Worm (Caenorhabditis elegans) whole organism, young adult: ENCODE data around the gene ndx-6.
A peak's percentile ranks its signal among the peaks of the same experiment; 100 is the strongest.

Source experiments
- B0336.3 ChIP-seq: fragments of 200-800 bp; sonication (Bioruptor generic); IDR thresholded peaks from 2 replicates; pipeline ENCODE4 v1.3.6; 2022; ENCODE audit warnings: missing genetic modification characterization, missing compliant biosample characterization
- C06A6.2 ChIP-seq: fragments of 200-800 bp; sonication (Bioruptor generic); conservative IDR thresholded peaks from 2 replicates; pipeline ENCODE4 v1.3.6; 2022; ENCODE audit warnings: missing genetic modification characterization, missing compliant biosample characterization
- F22D6.2 ChIP-seq: sonication (generic microtip); optimal IDR thresholded peaks from 2 replicates; lab custom pipeline; 2016; ENCODE audit warnings: mild to moderate bottlenecking, missing genetic modification characterization, missing compliant biosample characterization
- F23B12.7 ChIP-seq: sonication (generic microtip); optimal IDR thresholded peaks from 2 replicates; lab custom pipeline; 2017; ENCODE audit warnings: missing genetic modification characterization, mild to moderate bottlenecking, missing compliant biosample characterization, antibody characterized with exemption, moderate library complexity; ENCODE audit not compliant: insufficient read depth
- F55B11.4 ChIP-seq: sonication (generic microtip); optimal IDR thresholded peaks from 2 replicates; lab custom pipeline; 2016; ENCODE audit warnings: missing compliant biosample characterization, missing genetic modification characterization, borderline replicate concordance; ENCODE audit not compliant: insufficient read depth
- K11D2.4 ChIP-seq: fragments of 200-800 bp; sonication (Bioruptor generic); IDR thresholded peaks from 2 replicates; pipeline ENCODE4 v1.3.6; 2022; ENCODE audit warnings: missing genetic modification reagents, missing genetic modification characterization, missing compliant biosample characterization
- T07F8.4 ChIP-seq: sonication (generic microtip); optimal IDR thresholded peaks from 2 replicates; lab custom pipeline; 2016; ENCODE audit warnings: mild to moderate bottlenecking, missing genetic modification characterization, moderate library complexity, missing compliant biosample characterization
- T26A5.8 ChIP-seq: sonication (generic microtip); optimal IDR thresholded peaks from 2 replicates; lab custom pipeline; 2016; ENCODE audit warnings: missing genetic modification characterization, missing compliant biosample characterization
- Y53F4B.3 ChIP-seq: fragments of 200-800 bp; sonication (Bioruptor generic); IDR thresholded peaks from 2 replicates; pipeline ENCODE4 v1.3.6; 2022; ENCODE audit warnings: missing genetic modification reagents, missing genetic modification characterization, missing compliant biosample characterization
- Y56A3A.18 ChIP-seq: fragments of 200-800 bp; sonication (Bioruptor generic); IDR thresholded peaks from 2 replicates; pipeline ENCODE4 v1.3.6; 2022; ENCODE audit warnings: missing genetic modification reagents, missing genetic modification characterization, missing compliant biosample characterization
- Y79H2A.3 ChIP-seq: fragments of 200-800 bp; sonication (Bioruptor generic); conservative IDR thresholded peaks from 2 replicates; pipeline ENCODE4 v1.3.6; 2022; ENCODE audit warnings: missing genetic modification reagents, missing genetic modification characterization, missing compliant biosample characterization
- Y95B8A.8 ChIP-seq: fragments of 200-800 bp; sonication (Bioruptor generic); IDR thresholded peaks from 2 replicates; pipeline ENCODE4 v1.3.6; 2022; ENCODE audit warnings: missing genetic modification reagents, missing genetic modification characterization, missing compliant biosample characterization
- akir-1 ChIP-seq: fragments of 200-800 bp; sonication (Bioruptor generic); optimal IDR thresholded peaks from 2 replicates; lab custom pipeline; 2018; ENCODE audit warnings: mild to moderate bottlenecking, missing genetic modification characterization, moderate library complexity, missing compliant biosample characterization
- aptf-2 ChIP-seq: fragments of 200-800 bp; sonication (Bioruptor generic); conservative IDR thresholded peaks from 2 replicates; pipeline ENCODE4 v1.3.6; 2022; ENCODE audit warnings: missing genetic modification reagents, missing genetic modification characterization, missing compliant biosample characterization
- attf-3 ChIP-seq: fragments of 200-800 bp; sonication (Bioruptor generic); conservative IDR thresholded peaks from 2 replicates; pipeline ENCODE4 v1.3.6; 2022; ENCODE audit warnings: missing genetic modification reagents, missing genetic modification characterization, missing compliant biosample characterization
- attf-6 ChIP-seq: fragments of 200-800 bp; sonication (Bioruptor generic); IDR thresholded peaks from 2 replicates; pipeline ENCODE4 v1.3.6; 2022; ENCODE audit warnings: missing genetic modification reagents, missing genetic modification characterization, missing compliant biosample characterization
- bed-1 ChIP-seq: fragments of 200-800 bp; sonication (Bioruptor generic); IDR thresholded peaks from 2 replicates; pipeline ENCODE4 v1.3.6; 2022; ENCODE audit warnings: missing genetic modification reagents, missing genetic modification characterization, missing compliant biosample characterization
- bed-2 ChIP-seq: fragments of 200-800 bp; sonication (Bioruptor generic); IDR thresholded peaks from 2 replicates; pipeline ENCODE4 v1.3.6; 2022; ENCODE audit warnings: missing genetic modification reagents, missing genetic modification characterization, missing compliant biosample characterization
- cebp-2 ChIP-seq: fragments of 200-800 bp; sonication (Bioruptor generic); IDR thresholded peaks from 2 replicates; pipeline ENCODE4 v1.3.6; 2022; ENCODE audit warnings: missing genetic modification characterization, missing compliant biosample characterization
- ceh-27 ChIP-seq: fragments of 200-800 bp; sonication (Bioruptor generic); optimal IDR thresholded peaks from 2 replicates; lab custom pipeline; 2018; ENCODE audit warnings: mild to moderate bottlenecking, missing genetic modification characterization, moderate library complexity, missing compliant biosample characterization
- ceh-40 ChIP-seq: fragments of 200-800 bp; sonication (Bioruptor generic); IDR thresholded peaks from 2 replicates; pipeline ENCODE4 v1.3.6; 2022; ENCODE audit warnings: missing genetic modification characterization, missing compliant biosample characterization
- die-1 ChIP-seq: sonication (generic microtip); optimal IDR thresholded peaks from 2 replicates; lab custom pipeline; 2016; ENCODE audit warnings: missing genotype, mild to moderate bottlenecking, missing genetic modification characterization, missing compliant biosample characterization
- dpl-1 ChIP-seq: fragments of 150-350 bp; optimal IDR thresholded peaks from 2 replicates; lab custom pipeline; 2014; ENCODE audit warnings: missing biosample characterization, missing genetic modification reagents, missing genetic modification characterization
- efl-1 ChIP-seq: fragments of 150-350 bp; optimal IDR thresholded peaks from 2 replicates; lab custom pipeline; 2014; ENCODE audit warnings: missing biosample characterization, missing genetic modification reagents, missing genetic modification characterization
- fkh-3 ChIP-seq: sonication (generic microtip); optimal IDR thresholded peaks from 2 replicates; lab custom pipeline; 2016; ENCODE audit warnings: mild to moderate bottlenecking, missing genetic modification characterization, missing compliant biosample characterization
- him-1 ChIP-seq: sonication (generic microtip); optimal IDR thresholded peaks from 2 replicates; lab custom pipeline; 2016; ENCODE audit warnings: missing genotype, missing genetic modification reagents, missing genetic modification characterization, missing compliant biosample characterization
- hmg-1.2 ChIP-seq: fragments of 200-800 bp; sonication (Bioruptor generic); IDR thresholded peaks from 2 replicates; pipeline ENCODE4 v1.3.6; 2022; ENCODE audit warnings: missing genetic modification reagents, missing genetic modification characterization, missing compliant biosample characterization
- hmg-20 ChIP-seq: fragments of 200-800 bp; sonication (Bioruptor generic); IDR thresholded peaks from 2 replicates; pipeline ENCODE4 v1.3.6; 2022; ENCODE audit warnings: missing genetic modification reagents, missing genetic modification characterization, missing compliant biosample characterization
- hsf-1 ChIP-seq: fragments of 200-800 bp; sonication (Bioruptor generic); IDR thresholded peaks from 2 replicates; pipeline ENCODE4 v1.3.6; 2022; ENCODE audit warnings: missing genetic modification reagents, missing genetic modification characterization, missing compliant biosample characterization
- lin-35 ChIP-seq, 3 experiments: fragments of 150-350 bp in 2 of 3; sonication (generic microtip) in 1 of 3; optimal IDR thresholded peaks; 2 replicates each; lab custom pipeline; 2014 to 2018; ENCODE audit warnings: missing biosample characterization in 3 of 3, missing genetic modification characterization in 3 of 3, missing genetic modification reagents in 3 of 3
- madf-8 ChIP-seq: fragments of 200-800 bp; sonication (Bioruptor generic); conservative IDR thresholded peaks from 2 replicates; pipeline ENCODE4 v1.3.6; 2022; ENCODE audit warnings: missing genetic modification reagents, missing genetic modification characterization, missing compliant biosample characterization
- mcd-1 ChIP-seq: fragments of 200-800 bp; sonication (Bioruptor generic); IDR thresholded peaks from 2 replicates; pipeline ENCODE4 v1.3.6; 2022; ENCODE audit warnings: missing genetic modification reagents, missing genetic modification characterization, missing compliant biosample characterization
- mel-28 ChIP-seq: sonication (generic microtip); optimal IDR thresholded peaks from 2 replicates; lab custom pipeline; 2016; ENCODE audit warnings: borderline replicate concordance, mild to moderate bottlenecking, missing genetic modification characterization, missing compliant biosample characterization
- nfya-1 ChIP-seq: sonication (generic microtip); optimal IDR thresholded peaks from 2 replicates; lab custom pipeline; 2017; ENCODE audit warnings: antibody characterized with exemption, missing compliant biosample characterization, missing genetic modification characterization, borderline replicate concordance; ENCODE audit not compliant: insufficient read depth
- nhr-120 ChIP-seq: fragments of 200-800 bp; sonication (Bioruptor generic); IDR thresholded peaks from 2 replicates; pipeline ENCODE4 v1.3.6; 2022; ENCODE audit warnings: missing genetic modification characterization, missing compliant biosample characterization
- nhr-179 ChIP-seq: sonication (generic microtip); optimal IDR thresholded peaks from 2 replicates; lab custom pipeline; 2016; ENCODE audit warnings: mild to moderate bottlenecking, missing genetic modification characterization, missing compliant biosample characterization
- nhr-80 ChIP-seq: sonication (generic microtip); optimal IDR thresholded peaks from 2 replicates; lab custom pipeline; 2016; ENCODE audit warnings: missing genetic modification characterization, missing compliant biosample characterization
- rec-8 ChIP-seq, 2 experiments: sonication (generic microtip); optimal IDR thresholded peaks; 2 replicates each; lab custom pipeline; 2016; ENCODE audit warnings: mild to moderate bottlenecking in 2 of 2, missing genetic modification characterization in 2 of 2, missing genetic modification reagents in 2 of 2, missing genotype in 2 of 2, missing biosample characterization in 1 of 2, missing compliant biosample characterization in 1 of 2, moderate library complexity in 1 of 2
- snpc-1.3 ChIP-seq: sonication (generic microtip); optimal IDR thresholded peaks from 2 replicates; lab custom pipeline; 2017; ENCODE audit warnings: missing genetic modification characterization, mild to moderate bottlenecking, missing compliant biosample characterization, antibody characterized with exemption, moderate library complexity, missing genotype, missing genetic modification reagents; ENCODE audit not compliant: insufficient read depth
- tbp1 ChIP-seq: fragments of 200-800 bp; sonication (Bioruptor generic); optimal IDR thresholded peaks from 2 replicates; lab custom pipeline; 2018; ENCODE audit warnings: mild to moderate bottlenecking, missing genetic modification characterization, missing compliant biosample characterization
- unc-130 ChIP-seq: sonication (generic microtip); optimal IDR thresholded peaks from 2 replicates; lab custom pipeline; 2016; ENCODE audit warnings: missing genetic modification reagents, missing genetic modification characterization, missing compliant biosample characterization
- zim-3 ChIP-seq: sonication (generic microtip); optimal IDR thresholded peaks from 2 replicates; lab custom pipeline; 2017; ENCODE audit warnings: mild to moderate bottlenecking, missing genetic modification characterization, moderate library complexity, missing compliant biosample characterization
- ztf-18 ChIP-seq: sonication (generic microtip); optimal IDR thresholded peaks from 2 replicates; lab custom pipeline; 2016; ENCODE audit warnings: missing genotype, mild to moderate bottlenecking, missing genetic modification characterization, missing compliant biosample characterization
- ztf-22 ChIP-seq: fragments of 200-800 bp; sonication (Bioruptor generic); optimal IDR thresholded peaks from 2 replicates; lab custom pipeline; 2018; ENCODE audit warnings: mild to moderate bottlenecking, missing genetic modification characterization, moderate library complexity, missing compliant biosample characterization
- ztf-26 ChIP-seq: sonication (generic microtip); optimal IDR thresholded peaks from 2 replicates; lab custom pipeline; 2017; ENCODE audit warnings: missing genetic modification characterization, missing compliant biosample characterization
- ztf-28 ChIP-seq: fragments of 200-800 bp; sonication (Bioruptor generic); IDR thresholded peaks from 2 replicates; pipeline ENCODE4 v1.3.6; 2022; ENCODE audit warnings: missing genetic modification reagents, missing genetic modification characterization, missing compliant biosample characterization
- ztf-3 ChIP-seq: fragments of 200-800 bp; sonication (Bioruptor generic); optimal IDR thresholded peaks from 2 replicates; lab custom pipeline; 2018; ENCODE audit warnings: mild to moderate bottlenecking, missing genetic modification characterization, missing compliant biosample characterization
- ztf-6 ChIP-seq: fragments of 200-800 bp; sonication (Bioruptor generic); IDR thresholded peaks from 2 replicates; pipeline ENCODE4 v1.3.6; 2022; ENCODE audit warnings: missing genetic modification reagents, missing genetic modification characterization, missing compliant biosample characterization

The ndx-6 gene

DNA sequence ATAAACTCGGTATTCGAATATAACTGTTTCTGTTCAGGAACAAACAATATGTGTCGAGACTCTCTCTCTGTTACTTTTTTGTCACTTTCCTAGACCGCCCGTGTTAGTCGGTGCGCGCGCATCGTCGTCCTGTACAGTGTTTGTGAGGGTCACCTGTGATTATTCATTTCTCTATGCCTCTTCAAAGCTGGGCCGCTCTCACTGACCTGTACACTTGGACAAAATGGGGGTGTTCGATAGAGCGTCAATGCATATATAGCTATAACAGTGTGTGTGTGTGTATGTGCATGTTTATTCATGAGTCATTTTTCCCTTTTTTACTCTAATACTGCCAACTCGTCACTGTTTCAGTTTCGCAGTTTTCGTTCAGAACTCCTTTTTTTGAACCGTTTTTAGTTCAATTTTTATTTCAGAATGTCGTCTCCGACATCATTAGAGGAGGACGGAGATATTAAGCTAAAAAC is 10.0 kb downstream of the ndx-6 start, which contains the start of gene pkc-3 (continued):
- TF ChIP-seq F55B11.4 (no peak), snpc-1.3 (tag; lab: Kevin White, UChicago) (peak; percentile 30), ztf-18 (tag; lab: Kevin White, UChicago) (peak; percentile 83), dpl-1 (GFP tag; lab: Kevin White, UChicago) (no peak), efl-1 (GFP tag; lab: Kevin White, UChicago) (peak; percentile 63), nhr-80 (tag; lab: Kevin White, UChicago) (peak; percentile 97), attf-3 (GFP tag; lab: Robert Waterston, UW) (no peak; the same call in 1 of the 2 replicates), hsf-1 (peak; percentile 75), bed-1 (GFP tag; lab: Robert Waterston, UW) (no peak), nfya-1 (tag; lab: Kevin White, UChicago) (no peak), hmg-1.2 (GFP tag; lab: Robert Waterston, UW) (peak; percentile 59), B0336.3 (GFP tag; lab: Robert Waterston, UW) (peak; percentile 92), ztf-6 (no peak), Y79H2A.3 (0 out of 2 replicates have a peak, but pooled peaks have one; percentile 33), die-1 (tag; lab: Kevin White, UChicago) (peak; percentile 55), K11D2.4 (GFP tag; lab: Robert Waterston, UW) (no peak), hmg-20 (GFP tag; lab: Robert Waterston, UW) (0 out of 2 replicates have a peak, but pooled peaks have one; percentile 22), akir-1 (no peak), lin-35 (GFP tag; optimal IDR thresholded peaks at IDR 0.05; lab: Kevin White, UChicago) (peak in 1 of 3 experiments; percentile 47), nhr-179 (no peak), ztf-3 (GFP tag; lab: Kevin White, UChicago) (no peak), F22D6.2 (tag; lab: Kevin White, UChicago) (peak; percentile 37), nhr-120 (GFP tag; lab: Robert Waterston, UW) (no peak), ztf-22 (GFP tag; lab: Kevin White, UChicago) (peak; percentile 34), ztf-28 (GFP tag; lab: Robert Waterston, UW) (no peak), unc-130 (GFP tag; lab: Kevin White, UChicago) (peak; percentile 34), ztf-26 (tag; lab: Kevin White, UChicago) (peak; percentile 51), F23B12.7 (tag; lab: Kevin White, UChicago) (no peak), aptf-2 (GFP tag; lab: Robert Waterston, UW) (no peak), mcd-1 (GFP tag; lab: Robert Waterston, UW) (peak; percentile 47; the same call in 1 of the 2 replicates), him-1 (no peak), mel-28 (tag; lab: Kevin White, UChicago) (no peak), rec-8 (tag; optimal IDR thresholded peaks at IDR 0.05; lab: Kevin White, UChicago) (no peak), zim-3 (tag; lab: Kevin White, UChicago) (no peak), tbp1 (peak; percentile 60), cebp-2 (GFP tag; lab: Robert Waterston, UW) (0 out of 2 replicates have a peak, but pooled peaks have one; percentile 31), C06A6.2 (GFP tag; lab: Robert Waterston, UW) (peak; percentile 35; the same call in 1 of the 2 replicates), ceh-27 (peak; percentile 65), Y53F4B.3 (GFP tag; lab: Robert Waterston, UW) (no peak), Y95B8A.8 (GFP tag; lab: Robert Waterston, UW) (peak; percentile 88), T07F8.4 (tag; lab: Kevin White, UChicago) (no peak), bed-2 (no peak), Y56A3A.18 (GFP tag; lab: Robert Waterston, UW) (peak; percentile 84; the same call in 1 of the 2 replicates), attf-6 (peak; percentile 45; the same call in 1 of the 2 replicates), T26A5.8 (tag; lab: Kevin White, UChicago) (no peak), ceh-40 (GFP tag; lab: Robert Waterston, UW) (0 out of 2 replicates have a peak, but pooled peaks have one; percentile 10), madf-8 (GFP tag; lab: Robert Waterston, UW) (no peak), fkh-3 (tag; lab: Kevin White, UChicago) (no peak)
